Fruit fly (Drosophila melanogaster) whole organism, pupa: Measurements from ENCODE around the gene CG45413.

Experiments used
- CG12605 ChIP-seq: fragments of 200-800 bp; sonication (Bioruptor generic); IDR thresholded peaks from 2 replicates; pipeline ENCODE4 v1.3.6; 2022; ENCODE audit warnings: missing biosample characterization, missing genetic modification characterization
- CG13204 ChIP-seq: fragments of 200-800 bp; sonication (Bioruptor generic); optimal IDR thresholded peaks from 2 replicates; lab custom pipeline; 2018; ENCODE audit warnings: missing biosample characterization, mild to moderate bottlenecking, missing genetic modification characterization, moderate library complexity
- CG14655 ChIP-seq: fragments of 200-800 bp; sonication (Bioruptor generic); optimal IDR thresholded peaks from 3 replicates; lab custom pipeline; 2017; ENCODE audit warnings: mild to moderate bottlenecking, missing biosample characterization, missing genetic modification reagents, missing genetic modification characterization
- CG15710 ChIP-seq: fragments of 200-800 bp; sonication (Bioruptor generic); optimal IDR thresholded peaks from 2 replicates; lab custom pipeline; 2018; ENCODE audit warnings: missing biosample characterization, mild to moderate bottlenecking, missing genetic modification characterization, moderate library complexity
- CG17806 ChIP-seq: fragments of 200-800 bp; sonication (Bioruptor generic); optimal IDR thresholded peaks from 2 replicates; lab custom pipeline; 2018; ENCODE audit warnings: missing biosample characterization, mild to moderate bottlenecking, missing genetic modification characterization, moderate library complexity
- CG34367 ChIP-seq: fragments of 200-800 bp; sonication (Bioruptor generic); optimal IDR thresholded peaks from 2 replicates; lab custom pipeline; 2018; ENCODE audit warnings: missing biosample characterization, mild to moderate bottlenecking, missing genetic modification characterization
- CG4496 ChIP-seq: fragments of 200-800 bp; sonication (Bioruptor generic); IDR thresholded peaks from 3 replicates; pipeline ENCODE4 v1.3.6; 2022; ENCODE audit warnings: missing biosample characterization, missing genetic modification characterization
- CG8301 ChIP-seq: fragments of 200-800 bp; sonication (Bioruptor generic); optimal IDR thresholded peaks from 2 replicates; lab custom pipeline; 2018; ENCODE audit warnings: missing biosample characterization, mild to moderate bottlenecking, missing genetic modification characterization
- CG9948 ChIP-seq: fragments of 200-800 bp; sonication (Bioruptor generic); optimal IDR thresholded peaks from 2 replicates; lab custom pipeline; 2018; ENCODE audit warnings: missing biosample characterization, mild to moderate bottlenecking, missing genetic modification characterization, moderate library complexity
- D1 ChIP-seq: fragments of 200-800 bp; sonication (Bioruptor generic); optimal IDR thresholded peaks from 2 replicates; lab custom pipeline; 2018; ENCODE audit warnings: missing biosample characterization, mild to moderate bottlenecking, missing genetic modification characterization, moderate library complexity
- EcR ChIP-seq: fragments of 200-800 bp; sonication (Bioruptor generic); optimal IDR thresholded peaks from 3 replicates; lab custom pipeline; 2019; ENCODE audit warnings: missing biosample characterization, missing genetic modification characterization, mild to moderate bottlenecking, moderate library complexity, missing genetic modification reagents
- Pif1B ChIP-seq: fragments of 200-800 bp; sonication (Bioruptor generic); optimal IDR thresholded peaks from 3 replicates; lab custom pipeline; 2016; ENCODE audit warnings: missing biosample characterization, missing genetic modification characterization
- Snoo ChIP-seq: fragments of 200-800 bp; sonication (Bioruptor generic); optimal IDR thresholded peaks from 3 replicates; lab custom pipeline; 2017; ENCODE audit warnings: missing biosample characterization, mild to moderate bottlenecking, missing genetic modification characterization, inconsistent platforms
- gl ChIP-seq: fragments of 200-800 bp; sonication (Bioruptor generic); optimal IDR thresholded peaks from 2 replicates; lab custom pipeline; 2018; ENCODE audit warnings: missing biosample characterization, mild to moderate bottlenecking, missing genetic modification characterization

DNA sequence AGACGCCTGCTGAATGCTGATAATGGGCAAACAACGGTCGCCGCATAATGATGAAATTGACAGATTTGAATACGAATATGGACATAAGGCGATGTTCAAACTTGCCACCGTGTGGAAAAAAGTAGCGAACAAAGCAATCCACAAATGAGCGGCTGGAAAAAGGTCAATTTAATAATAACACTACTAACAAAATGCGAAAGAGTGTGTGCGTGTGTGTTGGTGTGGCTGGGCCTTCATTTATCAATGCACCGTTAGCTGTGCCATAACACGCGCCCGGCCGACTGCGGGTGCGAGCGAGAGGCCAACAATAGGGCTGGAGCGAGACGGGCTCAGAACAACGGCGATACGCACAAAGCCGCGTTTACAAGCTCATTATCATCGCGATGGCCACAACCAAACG lies 44.1 kb upstream of the CG45413 start:
- TF ChIP-seq CG17806 (tag; lab: Kevin White, UChicago) (no peak), CG9948 (tag; lab: Kevin White, UChicago) (no peak), EcR (GFP tag; lab: Kevin White, UChicago) (no peak), Pif1B (GFP tag; lab: Kevin White, UChicago) (no peak), CG34367 (no peak), CG14655 (GFP tag; lab: Kevin White, UChicago) (no peak), CG8301 (tag; lab: Kevin White, UChicago) (no peak), CG13204 (GFP tag; lab: Kevin White, UChicago) (no peak), Snoo (tag; lab: Kevin White, UChicago) (no peak), CG4496 (no peak), CG12605 (GFP tag; lab: Robert Waterston, UW) (no peak), CG15710 (tag; lab: Kevin White, UChicago) (no peak), gl (tag; lab: Kevin White, UChicago) (no peak), D1 (no peak)
